Fruit fly (Drosophila melanogaster) S2 (cell line): Measurements from ENCODE around the gene Mst57Dc.

Experiments used
- CG8478 ChIP-seq: fragments of >200 bp; optimal IDR thresholded peaks from 2 replicates; lab custom pipeline; 2018
- CTCF ChIP-seq, 2 experiments: fragments of >200 bp; optimal IDR thresholded peaks; 2 replicates each; lab custom pipeline; 2018

The Mst57Dc gene

DNA sequence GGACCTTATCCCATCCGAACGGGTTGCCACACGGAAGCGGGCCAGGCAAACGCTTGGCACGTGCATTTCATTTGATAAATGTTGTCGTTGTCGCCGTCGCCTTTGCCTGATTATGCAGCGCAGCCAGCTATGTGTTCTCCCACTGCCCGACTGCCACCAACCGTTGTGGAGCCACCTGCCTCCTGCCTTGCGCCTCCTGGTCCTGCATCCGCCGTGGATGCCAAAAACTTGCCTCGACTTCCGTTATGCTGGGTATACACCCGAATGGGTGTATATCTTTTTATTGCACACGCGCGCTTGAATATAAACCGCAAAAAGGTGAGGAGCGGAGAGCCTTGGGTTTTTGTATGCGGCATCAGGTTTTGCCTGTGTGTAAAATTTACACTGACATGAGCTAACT is 37.7 kb downstream of the Mst57Dc start:
- no peak for TF ChIP-seq CTCF (optimal IDR thresholded peaks at IDR 0.05; lab: Kevin White, UChicago)

DNA sequence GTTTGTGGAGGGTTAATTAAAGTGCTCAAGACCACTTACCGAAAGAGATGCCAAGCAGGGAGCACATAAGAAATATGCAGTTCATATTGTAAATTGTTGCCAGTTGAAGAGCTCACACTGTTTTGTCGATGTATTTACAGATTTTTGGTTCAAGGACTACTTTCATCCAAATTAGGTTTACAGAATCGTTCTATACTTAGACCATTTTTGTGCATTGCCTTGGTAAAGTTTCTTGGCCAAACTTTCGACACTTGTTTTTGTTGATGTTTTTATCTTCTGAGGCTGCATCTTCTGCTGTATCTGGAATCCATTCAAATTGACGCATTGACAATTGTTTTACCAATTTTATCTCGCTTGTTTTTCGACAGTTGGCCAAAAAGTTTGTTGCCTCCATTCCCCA is 39.1 kb downstream of the Mst57Dc start, which contains the start of gene CG31093:
TSS of gene CG31093 (minus strand) at position 101 of the 400 bp plus-strand sequence.
- TF ChIP-seq CG8478 (lab: Kevin White, UChicago) (no peak), CTCF (optimal IDR thresholded peaks at IDR 0.05; lab: Kevin White, UChicago) (no peak)

DNA sequence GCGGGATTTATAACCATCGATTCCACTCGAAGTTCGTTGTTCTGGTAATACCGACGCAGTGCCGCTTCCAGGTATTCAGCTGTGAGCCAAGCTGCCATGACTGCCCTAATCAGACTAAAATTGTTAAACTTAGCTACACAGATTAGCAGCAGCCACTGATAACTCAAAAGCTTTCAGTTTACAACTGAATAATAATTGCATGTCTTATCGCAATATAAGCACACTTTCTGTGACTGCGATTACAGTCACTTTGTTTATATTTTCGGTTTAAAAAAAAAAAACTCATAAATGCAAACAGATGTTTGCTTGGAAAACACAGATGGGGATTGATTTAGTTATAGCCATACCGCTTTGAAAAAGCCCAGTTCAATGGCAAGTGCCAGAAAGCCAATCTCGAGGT is 40.1 kb downstream of the Mst57Dc start, which contains the start of gene CG31380:
TSS of gene CG31380 (minus strand) at position 101 of the 400 bp plus-strand sequence.
- no peak for TF ChIP-seq CTCF (optimal IDR thresholded peaks at IDR 0.05; lab: Kevin White, UChicago)
- no peak for TF ChIP-seq CG8478 (lab: Kevin White, UChicago)

DNA sequence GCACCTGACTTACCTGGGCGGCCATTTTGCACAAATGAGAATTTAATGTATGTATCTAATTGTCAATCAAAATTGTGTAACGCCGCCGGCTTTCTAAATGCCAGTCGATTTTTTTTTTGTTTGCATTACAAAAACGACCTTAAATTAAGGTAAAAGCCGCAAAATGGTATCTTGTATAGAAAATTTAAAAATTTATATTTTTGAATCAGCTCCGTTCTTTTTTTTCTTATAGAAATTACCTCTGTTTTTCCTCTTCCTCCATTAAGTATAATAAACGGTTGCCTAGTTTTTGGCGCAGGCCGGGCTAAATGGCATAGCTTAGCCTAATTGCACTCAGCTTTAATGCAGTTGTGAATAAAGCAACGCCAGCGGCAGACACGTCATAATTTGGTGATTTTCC is 42.3 kb downstream of the Mst57Dc start, which contains the start of gene CG4960:
TSS of gene CG4960 (minus strand) at position 101 of the 400 bp plus-strand sequence.
- no peak for TF ChIP-seq CG8478 (lab: Kevin White, UChicago)
- no peak for TF ChIP-seq CTCF (optimal IDR thresholded peaks at IDR 0.05; lab: Kevin White, UChicago)

DNA sequence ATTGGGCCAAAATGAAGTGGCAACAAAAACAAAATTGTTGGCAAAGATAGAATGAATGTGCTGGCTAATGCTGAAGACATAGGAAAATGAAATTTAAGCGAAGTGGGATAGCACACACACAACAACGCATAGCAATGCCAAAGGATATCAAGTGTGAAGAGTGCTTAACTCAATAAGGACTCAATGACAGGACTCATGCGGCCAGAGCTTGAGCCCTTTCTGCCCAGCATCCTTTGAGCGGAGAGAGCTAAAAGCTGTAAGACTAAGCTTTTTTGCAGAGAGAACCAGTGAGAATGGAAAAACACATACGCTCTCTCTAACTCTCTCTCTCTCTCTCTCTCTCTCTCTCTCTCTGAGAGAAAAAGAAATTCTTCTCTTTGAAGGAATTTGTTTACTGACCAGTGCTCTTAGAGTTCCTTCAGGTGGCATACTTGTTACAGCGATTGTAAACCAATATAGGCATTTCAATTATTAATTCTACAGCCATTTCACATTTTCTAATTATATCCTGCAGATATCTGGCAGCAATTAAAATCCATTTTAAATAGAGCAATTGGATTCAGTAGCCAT is 46.6 kb downstream of the Mst57Dc start:
- no peak for TF ChIP-seq CTCF (optimal IDR thresholded peaks at IDR 0.05; lab: Kevin White, UChicago)
- TF ChIP-seq CG8478 (lab: Kevin White, UChicago), result no peak
